Worm (Caenorhabditis elegans) whole organism, L4 larva: ENCODE measurements around the gene srw-144.
"Not testable (repeated sequence)": the region's sequence is repeated elsewhere in the genome, so short reads cannot be mapped to it uniquely, and the experiment has no call there.

ENCODE experiments used
- F44E2.7 ChIP-seq: fragments of 200-800 bp; sonication (Bioruptor generic); IDR thresholded peaks from 2 replicates; pipeline ENCODE4 v2.1.2; 2022; ENCODE audit warnings: missing genetic modification characterization, missing compliant biosample characterization
- Y48G9A.11 ChIP-seq: fragments of 200-800 bp; sonication (Bioruptor generic); IDR thresholded peaks from 2 replicates; pipeline ENCODE4 v1.3.6; 2022; ENCODE audit warnings: missing genetic modification reagents, missing genetic modification characterization, missing compliant biosample characterization
- ZK546.5 ChIP-seq, 2 experiments: sonication (generic microtip); optimal IDR thresholded peaks; 2 replicates each; lab custom pipeline; 2017; ENCODE audit warnings: missing biosample characterization in 2 of 2, missing genetic modification characterization in 2 of 2
- aha-1 ChIP-seq: fragments of 150-350 bp; peaks from one replicate; lab custom pipeline; 2014; ENCODE audit warnings: missing biosample characterization, missing genetic modification characterization
- daf-8 ChIP-seq: fragments of 200-800 bp; sonication (Bioruptor generic); IDR thresholded peaks from 2 replicates; pipeline ENCODE4 v1.3.6; 2022; ENCODE audit warnings: missing genetic modification characterization, missing compliant biosample characterization
- egl-43 ChIP-seq: fragments of 200-800 bp; sonication (Bioruptor generic); IDR thresholded peaks from 2 replicates; pipeline ENCODE4 v1.3.6; 2022; ENCODE audit warnings: missing genetic modification reagents, missing genetic modification characterization, missing compliant biosample characterization
- hlh-11 ChIP-seq: fragments of 200-800 bp; sonication (Bioruptor generic); optimal IDR thresholded peaks from 2 replicates; lab custom pipeline; 2018; ENCODE audit warnings: mild to moderate bottlenecking, missing genetic modification characterization, missing compliant biosample characterization
- hlh-30 ChIP-seq: sonication (generic microtip); optimal IDR thresholded peaks from 2 replicates; lab custom pipeline; 2017; ENCODE audit warnings: antibody characterized with exemption, mild to moderate bottlenecking, missing genetic modification characterization, missing compliant biosample characterization; ENCODE audit not compliant: insufficient read depth
- lim-7 ChIP-seq: fragments of 200-800 bp; sonication (Bioruptor generic); IDR thresholded peaks from 2 replicates; pipeline ENCODE4 v1.3.6; 2022; ENCODE audit warnings: missing genetic modification characterization, missing compliant biosample characterization
- lin-1 ChIP-seq: fragments of 200-800 bp; sonication (Bioruptor generic); IDR thresholded peaks from 2 replicates; pipeline ENCODE4 v1.3.6; 2022; ENCODE audit warnings: missing genetic modification reagents, missing genetic modification characterization, missing compliant biosample characterization
- lin-15B ChIP-seq: fragments of 150-350 bp; sonication (generic microtip); optimal IDR thresholded peaks from 3 replicates; lab custom pipeline; 2014; ENCODE audit warnings: missing biosample characterization, missing genetic modification characterization
- lin-29 ChIP-seq: fragments of 200-800 bp; sonication (Bioruptor generic); IDR thresholded peaks from 2 replicates; pipeline ENCODE4 v1.3.6; 2022; ENCODE audit warnings: missing genetic modification reagents, missing genetic modification characterization, missing compliant biosample characterization
- lin-38 ChIP-seq: fragments of 200-800 bp; sonication (Bioruptor generic); IDR thresholded peaks from 2 replicates; pipeline ENCODE4 v1.3.6; 2022; ENCODE audit warnings: missing genetic modification reagents, missing genetic modification characterization, missing compliant biosample characterization
- mes-2 ChIP-seq: sonication (generic microtip); optimal IDR thresholded peaks from 2 replicates; lab custom pipeline; 2016; ENCODE audit warnings: missing genotype, mild to moderate bottlenecking, missing genetic modification characterization, missing compliant biosample characterization; ENCODE audit not compliant: poor library complexity, severe bottlenecking
- mxl-2 ChIP-seq: fragments of 200-800 bp; sonication (Bioruptor generic); conservative IDR thresholded peaks from 2 replicates; pipeline ENCODE4 v1.3.6; 2022; ENCODE audit warnings: missing genetic modification reagents, missing genetic modification characterization, missing compliant biosample characterization
- nhr-102 ChIP-seq: sonication (generic microtip); optimal IDR thresholded peaks from 2 replicates; lab custom pipeline; 2016; ENCODE audit warnings: mild to moderate bottlenecking, missing genetic modification characterization, moderate library complexity, missing compliant biosample characterization
- nhr-11 ChIP-seq: fragments of 150-350 bp; optimal IDR thresholded peaks from 2 replicates; lab custom pipeline; 2014; ENCODE audit warnings: missing biosample characterization, missing genetic modification characterization
- nhr-42 ChIP-seq: fragments of 200-800 bp; sonication (Bioruptor generic); IDR thresholded peaks from 2 replicates; pipeline ENCODE4 v1.3.6; 2022; ENCODE audit warnings: missing genetic modification characterization, missing compliant biosample characterization
- pha-4 ChIP-seq, 2 experiments: fragments of 150-350 bp in 1 of 2; fragments of 200-800 bp in 1 of 2; sonication (Bioruptor generic) in 1 of 2; IDR thresholded peaks in 1 of 2; optimal IDR thresholded peaks in 1 of 2; 2 replicates each; pipeline versions ENCODE4 v1.3.6 to Lab custom; 2014 to 2022; ENCODE audit warnings: missing genetic modification characterization in 2 of 2, missing genetic modification reagents in 2 of 2, missing biosample characterization in 1 of 2, missing compliant biosample characterization in 1 of 2
- pqm-1 ChIP-seq: sonication (generic microtip); optimal IDR thresholded peaks from 2 replicates; lab custom pipeline; 2017; ENCODE audit warnings: missing biosample characterization, missing genetic modification characterization
- skn-1 ChIP-seq: fragments of 150-350 bp; optimal IDR thresholded peaks from 2 replicates; lab custom pipeline; 2014; ENCODE audit warnings: missing biosample characterization, missing genetic modification characterization
- snpc-1.2 ChIP-seq: fragments of 200-800 bp; sonication (Bioruptor generic); IDR thresholded peaks from 2 replicates; pipeline ENCODE4 v1.3.6; 2022; ENCODE audit warnings: missing genetic modification reagents, missing genetic modification characterization, missing compliant biosample characterization
- spr-3 ChIP-seq: fragments of 200-800 bp; sonication (Bioruptor generic); optimal IDR thresholded peaks from 2 replicates; lab custom pipeline; 2018; ENCODE audit warnings: mild to moderate bottlenecking, missing genetic modification characterization, missing compliant biosample characterization
- unc-130 ChIP-seq: sonication (generic microtip); optimal IDR thresholded peaks from 2 replicates; lab custom pipeline; 2016; ENCODE audit warnings: missing genetic modification reagents, missing genetic modification characterization, missing compliant biosample characterization
- unc-62 ChIP-seq, 3 experiments: fragments of 150-350 bp in 1 of 3; sonication (generic microtip); optimal IDR thresholded peaks in 2 of 3; peaks in 1 of 3; 1 replicate in 1 of 3; 2 replicates in 2 of 3; lab custom pipeline; 2014 to 2017; ENCODE audit warnings: missing biosample characterization in 3 of 3, missing genetic modification characterization in 3 of 3, missing genetic modification reagents in 3 of 3, missing genotype in 1 of 3
- zag-1 ChIP-seq: fragments of 150-350 bp; optimal IDR thresholded peaks from 2 replicates; lab custom pipeline; 2014; ENCODE audit warnings: missing biosample characterization, missing genetic modification characterization
- zfp-3 ChIP-seq: fragments of 200-800 bp; sonication (Bioruptor generic); conservative IDR thresholded peaks from 2 replicates; pipeline ENCODE4 v1.3.6; 2022; ENCODE audit warnings: missing genetic modification reagents, missing genetic modification characterization, missing compliant biosample characterization
- zip-11 ChIP-seq: fragments of 200-800 bp; sonication (Bioruptor generic); IDR thresholded peaks from 2 replicates; pipeline ENCODE4 v1.3.6; 2022; ENCODE audit warnings: missing genetic modification characterization, missing compliant biosample characterization

The srw-144 gene

ce11 chrV:2983351-2983750 is 22.6 kb upstream of the srw-144 start, which contains the start of gene srw-117:
Gene srw-117, minus strand, starts transcription at chrV:2983451.
- no peak for TF ChIP-seq F44E2.7 (GFP tag; lab: Robert Waterston, UW)
- peak in 1 of 2 experiments; percentile 15 for TF ChIP-seq unc-62 (GFP tag; optimal IDR thresholded peaks at IDR 0.05 in 1 of 2; lab: Kevin White, UChicago)
- TF ChIP-seq unc-62 (tag; optimal IDR thresholded peaks at IDR 0.05; lab: Kevin White, UChicago): no peak
- TF ChIP-seq, all 104 proteins: peak for 1

DNA sequence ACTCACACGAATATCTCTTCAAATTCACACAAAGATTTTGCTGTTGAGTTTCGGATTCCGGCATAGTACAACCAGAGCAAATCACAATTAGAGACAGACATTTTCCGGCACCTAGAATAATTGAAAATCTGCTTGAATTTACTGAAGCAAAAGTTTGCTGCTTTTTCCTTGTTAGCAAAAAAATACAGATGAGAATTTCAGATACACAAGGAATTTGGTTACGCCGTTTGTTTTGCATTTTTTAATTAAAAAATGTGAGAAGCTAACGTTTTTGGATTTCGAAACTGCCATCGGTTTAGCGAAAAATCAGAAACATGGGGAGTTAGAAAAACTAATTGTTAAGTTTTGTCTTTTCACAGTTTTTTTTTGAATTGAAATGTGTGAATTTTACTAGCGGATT is 19.2 kb upstream of the srw-144 start, which contains the start of gene srw-118:
Gene srw-118, minus strand, starts transcription at position 101 of the 400 bp plus-strand sequence.
- TF ChIP-seq aha-1 (peak; percentile 28), lin-29 (GFP tag; lab: Robert Waterston, UW) (no peak)

DNA sequence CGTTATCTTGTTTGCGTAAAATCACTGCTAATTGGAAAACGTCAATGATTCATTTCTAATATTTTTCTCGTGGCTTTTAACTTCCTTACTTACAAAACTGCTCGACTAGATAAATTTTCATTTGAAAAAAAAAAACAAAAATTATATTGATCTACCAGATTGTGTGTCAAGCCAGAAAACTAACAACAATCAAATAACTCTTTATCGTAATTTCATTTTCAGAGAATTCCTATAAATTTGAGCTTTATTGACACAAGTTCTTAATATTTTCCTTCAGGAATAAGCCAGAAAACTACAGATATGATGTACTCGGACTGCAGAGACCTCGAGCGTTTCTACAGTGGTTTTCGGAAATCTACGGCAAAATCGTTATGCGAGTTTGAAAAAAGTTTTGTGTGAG is 15.5 kb upstream of the srw-144 start, which contains the start of gene srw-124:
Gene srw-124, plus strand, starts transcription at position 301 of the 400 bp plus-strand sequence.
- TF ChIP-seq zfp-3 (GFP tag; lab: Robert Waterston, UW): no peak
- TF ChIP-seq spr-3 (GFP tag; lab: Kevin White, UChicago): no peak
- no peak for TF ChIP-seq ZK546.5 (tag; optimal IDR thresholded peaks at IDR 0.05; lab: Kevin White, UChicago)
- no peak for TF ChIP-seq pha-4 (GFP tag; IDR thresholded peaks at IDR 0.05; lab: Robert Waterston, UW)
- no peak for TF ChIP-seq pha-4 (tag; optimal IDR thresholded peaks at IDR 0.05; lab: Kevin White, UChicago)
- TF ChIP-seq unc-130 (GFP tag; lab: Kevin White, UChicago): no peak
- TF ChIP-seq nhr-42 (GFP tag; lab: Robert Waterston, UW): no peak
- no peak for TF ChIP-seq lin-15B
- no peak for TF ChIP-seq lim-7
- no peak for TF ChIP-seq mes-2 (tag; lab: Kevin White, UChicago)
- TF ChIP-seq pqm-1: no peak
- no peak for TF ChIP-seq hlh-30 (tag; lab: Kevin White, UChicago)
- TF ChIP-seq lin-38 (GFP tag; lab: Robert Waterston, UW): no peak

ce11 chrV:2975285-2975684 is 14.5 kb upstream of the srw-144 start, which contains the start of gene srw-123:
Gene srw-123, minus strand, starts transcription at chrV:2975385.
- TF ChIP-seq skn-1 (tag; lab: Kevin White, UChicago); lin-1 (GFP tag; lab: Robert Waterston, UW); hlh-11 (tag; lab: Kevin White, UChicago): not testable (repeated sequence)

- TF ChIP-seq nhr-11 (no peak), nhr-102 (tag; lab: Kevin White, UChicago) (no peak), lin-38 (GFP tag; lab: Robert Waterston, UW) (no peak), aha-1 (peak; percentile 91), snpc-1.2 (GFP tag; lab: Robert Waterston, UW) (0 out of 2 replicates have a peak, but pooled peaks have one; percentile 19), zip-11 (GFP tag; lab: Robert Waterston, UW) (no peak), Y48G9A.11 (GFP tag; lab: Robert Waterston, UW) (0 out of 2 replicates have a peak, but pooled peaks have one; percentile 54)
These were observed 10.7 kb upstream of the srw-144 start, which contains the start of gene srw-129 for ce11 chrV:2971307-2971999. Gene srw-129, plus strand, starts transcription at chrV:2971949.

DNA sequence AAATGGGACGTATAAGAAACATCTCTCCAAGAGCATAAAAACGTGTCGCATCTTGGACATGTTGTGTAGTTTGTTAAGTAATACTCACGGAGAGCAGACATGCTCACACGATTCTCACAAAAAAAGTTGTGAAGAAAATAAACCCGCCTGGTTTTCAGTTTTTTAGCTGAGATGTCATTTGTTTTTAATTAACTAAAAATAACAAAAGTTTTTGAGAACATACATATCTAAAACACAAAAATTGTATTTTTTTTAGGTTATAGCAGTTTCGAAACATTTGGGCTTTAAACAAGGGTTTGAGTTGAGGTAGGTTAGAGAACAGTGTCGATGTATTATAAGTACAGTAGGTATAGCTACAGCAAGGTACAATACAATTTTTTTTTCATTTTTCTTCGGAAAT is 4.0 kb upstream of the srw-144 start, which contains the start of gene srh-88:
Gene srh-88, minus strand, starts transcription at position 101 of the 400 bp plus-strand sequence.
- TF ChIP-seq egl-43: no peak
- TF ChIP-seq lim-7: no peak
- no peak for TF ChIP-seq mxl-2 (GFP tag; lab: Robert Waterston, UW)
- TF ChIP-seq daf-8 (GFP tag; lab: Robert Waterston, UW): no peak
- TF ChIP-seq lin-1 (GFP tag; lab: Robert Waterston, UW): no peak
- no peak for TF ChIP-seq nhr-102 (tag; lab: Kevin White, UChicago)
- no peak for TF ChIP-seq zag-1
